Worm (Caenorhabditis elegans) whole organism, L4/young adult: ENCODE measurements around the gene F44G4.3.

ENCODE experiments used
- dao-5 ChIP-seq: sonication (generic microtip); optimal IDR thresholded peaks from 2 replicates; lab custom pipeline; 2016; ENCODE audit warnings: missing genotype, missing genetic modification characterization, moderate library complexity, missing compliant biosample characterization
- him-1 ChIP-seq: sonication (generic microtip); optimal IDR thresholded peaks from 2 replicates; lab custom pipeline; 2016; ENCODE audit warnings: missing genotype, missing genetic modification reagents, missing genetic modification characterization, missing compliant biosample characterization

ce11 chrII:9001743-9002222, 4.3 kb upstream of the F44G4.3 start, which contains the start of gene F44G4.6:
- no peak for TF ChIP-seq him-1 (tag; lab: Kevin White, UChicago)
- TF ChIP-seq dao-5, result no peak
